Fruit fly (Drosophila melanogaster) whole organism, embryonic: ENCODE results near the gene CG11426.

Source experiments
- Blimp-1 ChIP-seq: fragments of 200-800 bp; sonication (Bioruptor generic); optimal IDR thresholded peaks from 3 replicates; lab custom pipeline; 2018; ENCODE audit warnings: missing biosample characterization, missing genetic modification characterization, mild to moderate bottlenecking, moderate library complexity, missing genetic modification reagents
- CG10543 ChIP-seq: fragments of 200-800 bp; sonication (Bioruptor generic); optimal IDR thresholded peaks from 3 replicates; lab custom pipeline; 2017; ENCODE audit warnings: missing biosample characterization, mild to moderate bottlenecking, missing genetic modification characterization, moderate library complexity
- CG1233 ChIP-seq: fragments of 200-800 bp; sonication (Bioruptor generic); optimal IDR thresholded peaks from 4 replicates; lab custom pipeline; 2018; ENCODE audit warnings: missing biosample characterization, mild to moderate bottlenecking, missing genetic modification characterization
- CG12769 ChIP-seq: fragments of 200-800 bp; sonication (Bioruptor generic); optimal IDR thresholded peaks from 2 replicates; lab custom pipeline; 2019; ENCODE audit warnings: missing biosample characterization, mild to moderate bottlenecking, missing genetic modification characterization, moderate library complexity
- CG14050 ChIP-seq: fragments of 200-800 bp; sonication (Bioruptor generic); IDR thresholded peaks from 3 replicates; pipeline ENCODE4 v1.3.6; 2022; ENCODE audit warnings: missing biosample characterization, missing genetic modification characterization
- CG15269 ChIP-seq: fragments of 200-800 bp; sonication (Bioruptor generic); optimal IDR thresholded peaks from 2 replicates; lab custom pipeline; 2018; ENCODE audit warnings: missing biosample characterization, mild to moderate bottlenecking, missing genetic modification characterization, moderate library complexity
- CG1602 ChIP-seq: fragments of 200-800 bp; sonication (Bioruptor generic); optimal IDR thresholded peaks from 3 replicates; lab custom pipeline; 2016; ENCODE audit warnings: missing biosample characterization, missing genetic modification characterization
- CG17385 ChIP-seq: fragments of 200-800 bp; sonication (Bioruptor generic); optimal IDR thresholded peaks from 3 replicates; lab custom pipeline; 2018; ENCODE audit warnings: missing biosample characterization, mild to moderate bottlenecking, missing genetic modification characterization
- CG17612 ChIP-seq: fragments of 200-800 bp; sonication (Bioruptor generic); IDR thresholded peaks from 2 replicates; pipeline ENCODE4 v1.3.6; 2022; ENCODE audit warnings: missing biosample characterization, missing genetic modification characterization
- CG30020 ChIP-seq: fragments of 200-800 bp; optimal IDR thresholded peaks from 2 replicates; lab custom pipeline; 2019; ENCODE audit warnings: missing biosample characterization, mild to moderate bottlenecking, missing genetic modification characterization, moderate library complexity
- CG43689 ChIP-seq: fragments of 200-800 bp; sonication (Bioruptor generic); IDR thresholded peaks from 2 replicates; pipeline ENCODE4 v1.3.6; 2022; ENCODE audit warnings: missing biosample characterization, missing genetic modification characterization
- CG4617 ChIP-seq: fragments of 200-800 bp; sonication (Bioruptor generic); optimal IDR thresholded peaks from 3 replicates; lab custom pipeline; 2016; ENCODE audit warnings: missing biosample characterization, missing genetic modification characterization, borderline replicate concordance
- CG8281 ChIP-seq: fragments of 200-800 bp; sonication (Bioruptor generic); optimal IDR thresholded peaks from 2 replicates; lab custom pipeline; 2018; ENCODE audit warnings: missing biosample characterization, mild to moderate bottlenecking, missing genetic modification characterization, moderate library complexity
- CG8290 ChIP-seq, 3 experiments: fragments of 200-800 bp; sonication (Bioruptor generic); optimal IDR thresholded peaks; 2 replicates each; lab custom pipeline; 2016 to 2019; ENCODE audit warnings: missing biosample characterization in 3 of 3, missing genetic modification characterization in 3 of 3, mild to moderate bottlenecking in 2 of 3, moderate library complexity in 1 of 3
- CG8478 ChIP-seq: fragments of >200 bp; optimal IDR thresholded peaks from 2 replicates; lab custom pipeline; 2018
- CG9876 ChIP-seq: fragments of 200-800 bp; sonication (Bioruptor generic); optimal IDR thresholded peaks from 2 replicates; lab custom pipeline; 2016; ENCODE audit warnings: missing biosample characterization, missing genetic modification characterization
- Deaf1 ChIP-seq: fragments of 200-800 bp; optimal IDR thresholded peaks from 3 replicates; lab custom pipeline; 2019; ENCODE audit warnings: missing biosample characterization, mild to moderate bottlenecking, missing genetic modification characterization, moderate library complexity
- Doc3 ChIP-seq: fragments of 200-800 bp; sonication (Bioruptor generic); IDR thresholded peaks from 3 replicates; pipeline ENCODE4 v1.3.6; 2022; ENCODE audit warnings: missing biosample characterization, missing genetic modification characterization; ENCODE audit not compliant: partially characterized antibody
- Ets65A ChIP-seq: fragments of 200-800 bp; sonication (Bioruptor generic); peaks from one replicate; lab custom pipeline; 2016; ENCODE audit warnings: missing biosample characterization, missing genetic modification characterization
- Gug ChIP-seq: fragments of 200-800 bp; sonication (Bioruptor generic); IDR thresholded peaks from 4 replicates; pipeline ENCODE4 v1.3.6; 2022; ENCODE audit warnings: missing biosample characterization, missing genetic modification characterization
- HmgZ ChIP-seq: fragments of 200-800 bp; sonication (Bioruptor generic); optimal IDR thresholded peaks from 2 replicates; lab custom pipeline; 2018; ENCODE audit warnings: missing biosample characterization, mild to moderate bottlenecking, missing genetic modification characterization
- Hr78 ChIP-seq, 2 experiments: fragments of 200-800 bp in 1 of 2; fragments of >200 bp in 1 of 2; sonication (Bioruptor generic) in 1 of 2; optimal IDR thresholded peaks; 2 replicates each; lab custom pipeline; 2017 to 2019; ENCODE audit warnings: missing biosample characterization in 2 of 2, missing genetic modification characterization in 2 of 2, mild to moderate bottlenecking in 1 of 2, moderate library complexity in 1 of 2
- Lim3 ChIP-seq: fragments of 200-800 bp; sonication (Bioruptor generic); IDR thresholded peaks from 2 replicates; pipeline ENCODE4 v1.3.6; 2022; ENCODE audit warnings: missing biosample characterization, missing genetic modification characterization
- Med ChIP-seq: fragments of 200-800 bp; sonication (Bioruptor generic); peaks from one replicate; lab custom pipeline; 2016; ENCODE audit warnings: missing biosample characterization, missing genetic modification characterization, mild to moderate bottlenecking, inconsistent platforms, moderate library complexity
- Mrtf ChIP-seq: fragments of 200-800 bp; sonication (Bioruptor generic); IDR thresholded peaks from 3 replicates; pipeline ENCODE4 v1.3.6; 2022; ENCODE audit warnings: missing biosample characterization, missing genetic modification characterization
- Nf-YA ChIP-seq: fragments of 200-800 bp; sonication (Bioruptor generic); IDR thresholded peaks from 2 replicates; pipeline ENCODE4 v1.3.6; 2022; ENCODE audit warnings: missing biosample characterization, missing genetic modification characterization
- Nf-YB ChIP-seq: fragments of 200-800 bp; sonication (Bioruptor generic); optimal IDR thresholded peaks from 3 replicates; lab custom pipeline; 2019; ENCODE audit warnings: missing biosample characterization, mild to moderate bottlenecking, missing genetic modification characterization, moderate library complexity
- Nf-YC ChIP-seq: fragments of 200-800 bp; optimal IDR thresholded peaks from 3 replicates; lab custom pipeline; 2019; ENCODE audit warnings: missing biosample characterization, mild to moderate bottlenecking, missing genetic modification characterization, moderate library complexity
- PHDP ChIP-seq: fragments of 200-800 bp; sonication (Bioruptor generic); optimal IDR thresholded peaks from 3 replicates; lab custom pipeline; 2018; ENCODE audit warnings: missing biosample characterization, mild to moderate bottlenecking, missing genetic modification characterization, moderate library complexity
- Ptx1 ChIP-seq: fragments of 200-800 bp; sonication (Bioruptor generic); IDR thresholded peaks from 2 replicates; pipeline ENCODE4 v1.3.6; 2022; ENCODE audit warnings: missing biosample characterization, missing genetic modification characterization
- Sox102F ChIP-seq: fragments of 200-800 bp; sonication (Bioruptor generic); optimal IDR thresholded peaks from 2 replicates; lab custom pipeline; 2018; ENCODE audit warnings: missing biosample characterization, mild to moderate bottlenecking, missing genetic modification characterization, moderate library complexity
- Sry-β ChIP-seq: fragments of 200-800 bp; sonication (Bioruptor generic); optimal IDR thresholded peaks from 2 replicates; lab custom pipeline; 2018; ENCODE audit warnings: missing biosample characterization, mild to moderate bottlenecking, missing genetic modification characterization, moderate library complexity
- az2 ChIP-seq: fragments of 200-800 bp; sonication (Bioruptor generic); optimal IDR thresholded peaks from 3 replicates; lab custom pipeline; 2016; ENCODE audit warnings: missing biosample characterization, missing genetic modification characterization
- cas ChIP-seq: fragments of 200-800 bp; sonication (Bioruptor generic); IDR thresholded peaks from 2 replicates; pipeline ENCODE4 v1.3.6; 2022; ENCODE audit warnings: missing biosample characterization, missing genetic modification characterization
- kay ChIP-seq: fragments of 200-800 bp; sonication (Bioruptor generic); optimal IDR thresholded peaks from 2 replicates; lab custom pipeline; 2016; ENCODE audit warnings: missing biosample characterization, missing genetic modification characterization
- lab ChIP-seq: fragments of 200-800 bp; sonication (Bioruptor generic); optimal IDR thresholded peaks from 3 replicates; lab custom pipeline; 2017; ENCODE audit warnings: missing biosample characterization, missing genetic modification characterization, mild to moderate bottlenecking, moderate library complexity, missing genetic modification reagents
- lola ChIP-seq, 3 experiments: fragments of >200 bp in 2 of 3; fragments of 200-800 bp in 1 of 3; sonication (Bioruptor generic) in 1 of 3; optimal IDR thresholded peaks; 2 replicates each; lab custom pipeline; 2017 to 2019; ENCODE audit warnings: missing biosample characterization in 3 of 3, missing genetic modification characterization in 3 of 3, mild to moderate bottlenecking in 1 of 3, moderate library complexity in 1 of 3
- mirr ChIP-seq: fragments of 200-800 bp; sonication (Bioruptor generic); optimal IDR thresholded peaks from 3 replicates; lab custom pipeline; 2018; ENCODE audit warnings: missing biosample characterization, mild to moderate bottlenecking, missing genetic modification characterization
- otp ChIP-seq: fragments of 200-800 bp; sonication (Bioruptor generic); IDR thresholded peaks from 3 replicates; pipeline ENCODE4, ENCODE4 v1.3.6; 2022; ENCODE audit warnings: missing biosample characterization, missing genetic modification characterization
- pb ChIP-seq: fragments of 200-800 bp; sonication (Bioruptor generic); optimal IDR thresholded peaks from 3 replicates; lab custom pipeline; 2016; ENCODE audit warnings: missing biosample characterization, missing genetic modification characterization
- phol ChIP-seq: fragments of 200-800 bp; sonication (Bioruptor generic); optimal IDR thresholded peaks from 3 replicates; lab custom pipeline; 2018; ENCODE audit warnings: missing biosample characterization, mild to moderate bottlenecking, missing genetic modification characterization, moderate library complexity
- sd ChIP-seq: fragments of 200-800 bp; sonication (Bioruptor generic); optimal IDR thresholded peaks from 3 replicates; lab custom pipeline; 2018; ENCODE audit warnings: missing biosample characterization, mild to moderate bottlenecking, missing genetic modification characterization, moderate library complexity
- sisA ChIP-seq: fragments of 200-800 bp; sonication (Bioruptor generic); IDR thresholded peaks from 2 replicates; pipeline ENCODE4 v1.3.6; 2022; ENCODE audit warnings: missing biosample characterization, missing genetic modification characterization
- slp2 ChIP-seq: fragments of 200-800 bp; sonication (Bioruptor generic); optimal IDR thresholded peaks from 2 replicates; lab custom pipeline; 2016; ENCODE audit warnings: missing biosample characterization, missing genetic modification characterization
- sr ChIP-seq: fragments of 200-800 bp; sonication (Bioruptor generic); IDR thresholded peaks from 3 replicates; pipeline ENCODE4 v1.3.6; 2022; ENCODE audit warnings: missing biosample characterization, missing genetic modification characterization
- ssp ChIP-seq: fragments of 200-800 bp; sonication (Bioruptor generic); IDR thresholded peaks from 2 replicates; pipeline ENCODE4 v1.3.6; 2022; ENCODE audit warnings: missing biosample characterization, missing genetic modification characterization
- unpg ChIP-seq: fragments of 200-800 bp; sonication (Bioruptor generic); optimal IDR thresholded peaks from 3 replicates; lab custom pipeline; 2018; ENCODE audit warnings: missing biosample characterization, mild to moderate bottlenecking, missing genetic modification characterization, moderate library complexity
- zfh2 ChIP-seq: fragments of 200-800 bp; sonication (Bioruptor generic); optimal IDR thresholded peaks from 2 replicates; lab custom pipeline; 2016; ENCODE audit warnings: missing biosample characterization, missing genetic modification characterization

The CG11426 gene

dm6 chr3L:22454368-22454767 lies 16.0 kb upstream of the CG11426 start, which contains the start of gene CG11449:
Gene CG11449 (plus strand): TSS chr3L:22454373.
- TF ChIP-seq Mrtf (GFP tag; lab: Robert Waterston, UW) (no peak), CG8478 (lab: Kevin White, UChicago) (peak; percentile 21), CG43689 (GFP tag; lab: Robert Waterston, UW) (no peak), Ptx1 (GFP tag; lab: Robert Waterston, UW) (no peak), Ets65A (GFP tag; lab: Kevin White, UChicago) (peak; percentile 90), Nf-YA (no peak), CG10543 (GFP tag; lab: Kevin White, UChicago) (no peak), CG9876 (no peak)

- TF ChIP-seq pb (GFP tag; lab: Kevin White, UChicago) (no peak), Nf-YC (peak; percentile 31), Deaf1 (tag; lab: Kevin White, UChicago) (no peak), sd (tag; lab: Kevin White, UChicago) (peak; percentile 13), Med (GFP tag; lab: Kevin White, UChicago) (peak; percentile 25), Hr78 (GFP tag; optimal IDR thresholded peaks at IDR 0.05; lab: Kevin White, UChicago) (peak in 1 of 2 experiments; percentile 13), Lim3 (GFP tag; lab: Robert Waterston, UW) (no peak), CG17612 (GFP tag; lab: Robert Waterston, UW) (peak; percentile 34; the same call in 1 of the 2 replicates), zfh2 (GFP tag; lab: Kevin White, UChicago) (no peak), CG17385 (GFP tag; lab: Kevin White, UChicago) (no peak), CG8290 (GFP tag; optimal IDR thresholded peaks at IDR 0.05; lab: Kevin White, UChicago) (no peak), CG8290 (tag; optimal IDR thresholded peaks at IDR 0.05; lab: Kevin White, UChicago) (peak in 1 of 2 experiments; percentile 48), sr (GFP tag; lab: Robert Waterston, UW) (0 out of 3 replicates have a peak, but pooled peaks have one; percentile 9), kay (GFP tag; lab: Kevin White, UChicago) (peak; percentile 23), Nf-YB (GFP tag; lab: Kevin White, UChicago) (peak; percentile 25), HmgZ (peak; percentile 29), CG12769 (tag; lab: Kevin White, UChicago) (no peak), cas (GFP tag; lab: Robert Waterston, UW) (no peak), CG30020 (tag; lab: Kevin White, UChicago) (no peak), phol (tag; lab: Kevin White, UChicago) (no peak), unpg (GFP tag; lab: Kevin White, UChicago) (no peak), CG4617 (no peak), CG8478 (lab: Kevin White, UChicago) (peak; percentile 74), Blimp-1 (GFP tag; lab: Kevin White, UChicago) (peak; percentile 75), lola (GFP tag; optimal IDR thresholded peaks at IDR 0.05; lab: Kevin White, UChicago) (peak in 1 of 3 experiments; percentile 14)
- TF ChIP-seq, all 482 proteins: peak for 13
These were observed 14.3 kb upstream of the CG11426 start for dm6 chr3L:22455953-22456488.

- no peak for TF ChIP-seq CG15269 (tag; lab: Kevin White, UChicago)
- TF ChIP-seq Deaf1 (tag; lab: Kevin White, UChicago) = no peak
- TF ChIP-seq ssp (GFP tag; lab: Robert Waterston, UW) = no peak
- TF ChIP-seq otp (GFP tag; lab: Robert Waterston, UW) = no peak
- TF ChIP-seq Doc3 (GFP tag; lab: Robert Waterston, UW) = no peak
- no peak for TF ChIP-seq CG1233
- TF ChIP-seq mirr (GFP tag; lab: Kevin White, UChicago) = peak; percentile 89
- TF ChIP-seq az2 (GFP tag; lab: Kevin White, UChicago) = no peak
- no peak for TF ChIP-seq CG14050 (GFP tag; lab: Robert Waterston, UW)
- TF ChIP-seq Sry-β (GFP tag; lab: Kevin White, UChicago) = no peak
- no peak for TF ChIP-seq PHDP (tag; lab: Kevin White, UChicago)
- no peak for TF ChIP-seq Gug (GFP tag; lab: Robert Waterston, UW)
- TF ChIP-seq lab (GFP tag; lab: Kevin White, UChicago) = peak; percentile 53
- no peak for TF ChIP-seq pb (GFP tag; lab: Kevin White, UChicago)
- TF ChIP-seq Sox102F (GFP tag; lab: Kevin White, UChicago) = no peak
- TF ChIP-seq CG1602 (GFP tag; lab: Kevin White, UChicago) = no peak
- no peak for TF ChIP-seq slp2 (GFP tag; lab: Kevin White, UChicago)
- no peak for TF ChIP-seq sisA (GFP tag; lab: Robert Waterston, UW)
- no peak for TF ChIP-seq CG8281
These were observed 12.1 kb upstream of the CG11426 start for dm6 chr3L:22458271-22458670.
